Worm (Caenorhabditis elegans): ENCODE results near the gene lin-29.

ce11 chrII:11954208-11954607, 19.1 kb upstream of the lin-29 start, which contains the start of gene W03C9.6:
- TF ChIP-seq unc-62 (GFP tag; optimal IDR thresholded peaks at IDR 0.05), result no peak
- no peak for TF ChIP-seq lin-35 (GFP tag; optimal IDR thresholded peaks at IDR 0.05)
- TF ChIP-seq attf-3 (GFP tag; conservative IDR thresholded peaks at IDR 0.05), result no peak
- no peak for TF ChIP-seq ets-4 (GFP tag; optimal IDR thresholded peaks at IDR 0.05)
- no peak for TF ChIP-seq B0261.1 (tag; optimal IDR thresholded peaks at IDR 0.05)
- TF ChIP-seq F33H1.4 (GFP tag; IDR thresholded peaks at IDR 0.05), result no peak
- no peak for TF ChIP-seq akir-1 (GFP tag; optimal IDR thresholded peaks at IDR 0.05)
- no peak for TF ChIP-seq snpc-1.1 (tag; optimal IDR thresholded peaks at IDR 0.05; ENCODE audit: insufficient read depth)

Measured in whole organism, young adult.